Worm (Caenorhabditis elegans): ENCODE measurements around the gene F08F1.4.

- TF ChIP-seq klf-2 (GFP tag; conservative IDR thresholded peaks at IDR 0.05) (no peak), T22C8.4 (GFP tag; IDR thresholded peaks at IDR 0.05) (no peak), med-1 (GFP tag; optimal IDR thresholded peaks at IDR 0.05; ENCODE audit: insufficient read depth) (no peak), cog-1 (tag; optimal IDR thresholded peaks at IDR 0.05) (no peak), ztf-23 (GFP tag; IDR thresholded peaks at IDR 0.05) (no peak), ztf-29 (GFP tag; IDR thresholded peaks at IDR 0.05) (no peak), flt-1 (GFP tag; IDR thresholded peaks at IDR 0.05) (no peak), tab-1 (GFP tag; IDR thresholded peaks at IDR 0.05) (no peak), ref-1 (GFP tag; conservative IDR thresholded peaks at IDR 0.05) (no peak)
Measured at ce11 chrX:8406815-8407214, 6.4 kb upstream of the F08F1.4 start.
